Worm (Caenorhabditis elegans) whole organism, mixed stage, embryonic: ENCODE data around the gene F36H5.18.

Experiments used
- ceh-39 ChIP-seq: fragments of 150-350 bp; optimal IDR thresholded peaks from 2 replicates; lab custom pipeline; 2014; ENCODE audit warnings: missing biosample characterization, missing genetic modification characterization
- ceh-83 ChIP-seq: fragments of 200-800 bp; sonication (Bioruptor generic); optimal IDR thresholded peaks from 2 replicates; lab custom pipeline; 2018; ENCODE audit warnings: mild to moderate bottlenecking, missing genetic modification characterization, missing compliant biosample characterization
- ces-1 ChIP-seq: fragments of 150-350 bp; optimal IDR thresholded peaks from 2 replicates; lab custom pipeline; 2014; ENCODE audit warnings: missing biosample characterization, missing genetic modification reagents, missing genetic modification characterization
- drap-1 ChIP-seq: fragments of 200-800 bp; sonication (Bioruptor generic); optimal IDR thresholded peaks from 3 replicates; lab custom pipeline; 2018; ENCODE audit warnings: mild to moderate bottlenecking, missing genetic modification characterization, missing compliant biosample characterization
- hlh-1 ChIP-seq: fragments of 150-350 bp; optimal IDR thresholded peaks from 2 replicates; lab custom pipeline; 2014; ENCODE audit warnings: missing biosample characterization, missing genetic modification reagents, missing genetic modification characterization
- lin-13 ChIP-seq: fragments of 150-350 bp; optimal IDR thresholded peaks from 2 replicates; lab custom pipeline; 2014; ENCODE audit warnings: missing biosample characterization, missing genetic modification characterization
- lsy-2 ChIP-seq: fragments of 150-350 bp; optimal IDR thresholded peaks from 2 replicates; lab custom pipeline; 2014; ENCODE audit warnings: missing biosample characterization, missing genetic modification characterization
- mab-5 ChIP-seq: fragments of 150-350 bp; optimal IDR thresholded peaks from 2 replicates; lab custom pipeline; 2014; ENCODE audit warnings: missing biosample characterization, missing genetic modification characterization
- nhr-12 ChIP-seq: fragments of 150-350 bp; optimal IDR thresholded peaks from 2 replicates; lab custom pipeline; 2014; ENCODE audit warnings: missing biosample characterization, missing genetic modification characterization
- nhr-237 ChIP-seq: fragments of 150-350 bp; optimal IDR thresholded peaks from 2 replicates; lab custom pipeline; 2014; ENCODE audit warnings: missing biosample characterization, missing genetic modification characterization
- nhr-76 ChIP-seq: sonication (generic microtip); optimal IDR thresholded peaks from 2 replicates; lab custom pipeline; 2017; ENCODE audit warnings: missing biosample characterization, missing genetic modification characterization
- pha-4 ChIP-seq: fragments of 150-350 bp; optimal IDR thresholded peaks from 2 replicates; lab custom pipeline; 2018; ENCODE audit warnings: missing biosample characterization, missing genetic modification reagents, missing genetic modification characterization
- snpc-4 ChIP-seq: fragments of 150-350 bp; optimal IDR thresholded peaks from 2 replicates; lab custom pipeline; 2014; ENCODE audit warnings: missing biosample characterization, missing genetic modification characterization
- unc-62 ChIP-seq: fragments of 150-350 bp; optimal IDR thresholded peaks from 2 replicates; lab custom pipeline; 2014; ENCODE audit warnings: missing biosample characterization, missing genetic modification reagents, missing genetic modification characterization

- TF ChIP-seq lsy-2 (tag; lab: Kevin White, UChicago), result no peak
- no peak for TF ChIP-seq nhr-237 (tag; lab: Kevin White, UChicago)
- no peak for TF ChIP-seq ces-1
- TF ChIP-seq snpc-4 (tag; lab: Kevin White, UChicago), result no peak
- no peak for TF ChIP-seq mab-5 (tag; lab: Kevin White, UChicago)
- no peak for TF ChIP-seq ceh-39 (tag; lab: Kevin White, UChicago)
- TF ChIP-seq nhr-12 (tag; lab: Kevin White, UChicago), result no peak
- TF ChIP-seq pha-4, result no peak
- TF ChIP-seq nhr-76 (tag; lab: Kevin White, UChicago), result no peak
- TF ChIP-seq ceh-83 (GFP tag; lab: Kevin White, UChicago), result no peak
- TF ChIP-seq drap-1 (GFP tag; lab: Kevin White, UChicago), result no peak
- no peak for TF ChIP-seq hlh-1
- no peak for TF ChIP-seq lin-13 (tag; lab: Kevin White, UChicago)
- no peak for TF ChIP-seq unc-62 (GFP tag; lab: Kevin White, UChicago)
Observed at ce11 chrII:1728253-1728652, 31.4 kb upstream of the F36H5.18 start, which contains the start of gene btb-9.
